Fruit fly (Drosophila melanogaster) whole organism, embryonic: ENCODE measurements around the gene sphe.
A peak's percentile ranks its signal among the peaks of the same experiment; 100 is the strongest.

Experiments used
- ATbp ChIP-seq: fragments of 200-800 bp; sonication (Bioruptor generic); optimal IDR thresholded peaks from 2 replicates; lab custom pipeline; 2017; ENCODE audit warnings: missing biosample characterization, mild to moderate bottlenecking, missing genetic modification characterization, missing genetic modification reagents
- Adf1 ChIP-seq: fragments of 200-800 bp; sonication (Bioruptor generic); IDR thresholded peaks from 2 replicates; pipeline ENCODE4 v1.3.6; 2022; ENCODE audit warnings: missing biosample characterization, missing genetic modification characterization
- Atf6 ChIP-seq: fragments of 200-800 bp; sonication (Bioruptor generic); IDR thresholded peaks from 2 replicates; pipeline ENCODE4 v1.3.6; 2022; ENCODE audit warnings: missing biosample characterization, missing genetic modification characterization
- Blimp-1 ChIP-seq: fragments of 200-800 bp; sonication (Bioruptor generic); optimal IDR thresholded peaks from 3 replicates; lab custom pipeline; 2018; ENCODE audit warnings: missing biosample characterization, missing genetic modification characterization, mild to moderate bottlenecking, moderate library complexity, missing genetic modification reagents
- CG10366 ChIP-seq: fragments of 200-800 bp; sonication (Bioruptor generic); IDR thresholded peaks from 2 replicates; pipeline ENCODE4 v1.3.6; 2022; ENCODE audit warnings: missing biosample characterization, missing genetic modification characterization
- CG10543 ChIP-seq: fragments of 200-800 bp; sonication (Bioruptor generic); optimal IDR thresholded peaks from 3 replicates; lab custom pipeline; 2017; ENCODE audit warnings: missing biosample characterization, mild to moderate bottlenecking, missing genetic modification characterization, moderate library complexity
- CG12071 ChIP-seq: fragments of 200-800 bp; sonication (Bioruptor generic); optimal IDR thresholded peaks from 3 replicates; lab custom pipeline; 2018; ENCODE audit warnings: missing biosample characterization, mild to moderate bottlenecking, missing genetic modification characterization
- CG12236 ChIP-seq: fragments of 200-800 bp; sonication (Bioruptor generic); optimal IDR thresholded peaks from 2 replicates; lab custom pipeline; 2016; ENCODE audit warnings: missing biosample characterization, missing genetic modification characterization
- CG15601 ChIP-seq: fragments of 200-800 bp; sonication (Bioruptor generic); optimal IDR thresholded peaks from 3 replicates; lab custom pipeline; 2019; ENCODE audit warnings: missing biosample characterization, mild to moderate bottlenecking, missing genetic modification characterization, moderate library complexity
- CG16815 ChIP-seq: fragments of 200-800 bp; sonication (Bioruptor generic); optimal IDR thresholded peaks from 3 replicates; lab custom pipeline; 2017; ENCODE audit warnings: missing biosample characterization, mild to moderate bottlenecking, missing genetic modification characterization
- CG17385 ChIP-seq: fragments of 200-800 bp; sonication (Bioruptor generic); optimal IDR thresholded peaks from 3 replicates; lab custom pipeline; 2018; ENCODE audit warnings: missing biosample characterization, mild to moderate bottlenecking, missing genetic modification characterization
- CG2120 ChIP-seq: fragments of 200-800 bp; sonication (Bioruptor generic); optimal IDR thresholded peaks from 3 replicates; lab custom pipeline; 2016; ENCODE audit warnings: missing biosample characterization, missing genetic modification characterization
- CG2199 ChIP-seq: fragments of 200-800 bp; sonication (Bioruptor generic); IDR thresholded peaks from 3 replicates; pipeline ENCODE4 v1.3.6; 2022; ENCODE audit warnings: missing biosample characterization, missing genetic modification characterization
- CG2202 ChIP-seq: fragments of 200-800 bp; sonication (Bioruptor generic); optimal IDR thresholded peaks from 2 replicates; lab custom pipeline; 2018; ENCODE audit warnings: missing biosample characterization, mild to moderate bottlenecking, missing genetic modification characterization
- CG2875 ChIP-seq: fragments of 200-800 bp; sonication (Bioruptor generic); optimal IDR thresholded peaks from 2 replicates; lab custom pipeline; 2017; ENCODE audit warnings: missing biosample characterization, mild to moderate bottlenecking, missing genetic modification characterization, missing genetic modification reagents
- CG31365 ChIP-seq: fragments of 200-800 bp; sonication (Bioruptor generic); optimal IDR thresholded peaks from 2 replicates; lab custom pipeline; 2018; ENCODE audit warnings: missing biosample characterization, mild to moderate bottlenecking, missing genetic modification characterization
- CG4617 ChIP-seq: fragments of 200-800 bp; sonication (Bioruptor generic); optimal IDR thresholded peaks from 3 replicates; lab custom pipeline; 2016; ENCODE audit warnings: missing biosample characterization, missing genetic modification characterization, borderline replicate concordance
- CG6791 ChIP-seq: fragments of 200-800 bp; sonication (Bioruptor generic); IDR thresholded peaks from 3 replicates; pipeline ENCODE4 v1.3.6; 2022; ENCODE audit warnings: missing biosample characterization, missing genetic modification characterization; ENCODE audit not compliant: partially characterized antibody
- CG8290 ChIP-seq, 3 experiments: fragments of 200-800 bp; sonication (Bioruptor generic); optimal IDR thresholded peaks; 2 replicates each; lab custom pipeline; 2016 to 2019; ENCODE audit warnings: missing biosample characterization in 3 of 3, missing genetic modification characterization in 3 of 3, mild to moderate bottlenecking in 2 of 3, moderate library complexity in 1 of 3
- Deaf1 ChIP-seq: fragments of 200-800 bp; optimal IDR thresholded peaks from 3 replicates; lab custom pipeline; 2019; ENCODE audit warnings: missing biosample characterization, mild to moderate bottlenecking, missing genetic modification characterization, moderate library complexity
- Dfd ChIP-seq, 2 experiments: fragments of >200 bp; optimal IDR thresholded peaks; 2 replicates each; lab custom pipeline; 2017; ENCODE audit warnings: missing biosample characterization in 2 of 2, missing genetic modification characterization in 2 of 2
- HLH54F ChIP-seq: fragments of 200-800 bp; sonication (Bioruptor generic); optimal IDR thresholded peaks from 3 replicates; lab custom pipeline; 2016; ENCODE audit warnings: missing biosample characterization, missing genetic modification characterization
- Hmr ChIP-seq: fragments of 200-800 bp; sonication (Bioruptor generic); optimal IDR thresholded peaks from 3 replicates; lab custom pipeline; 2017; ENCODE audit warnings: mild to moderate bottlenecking, missing biosample characterization, missing genetic modification reagents, missing genetic modification characterization
- Hr3 ChIP-seq: fragments of 200-800 bp; sonication (Bioruptor generic); optimal IDR thresholded peaks from 3 replicates; lab custom pipeline; 2016; ENCODE audit warnings: missing biosample characterization, missing genetic modification characterization
- Lpt ChIP-seq: fragments of >200 bp; optimal IDR thresholded peaks from 2 replicates; lab custom pipeline; 2018; ENCODE audit warnings: missing biosample characterization, missing genetic modification characterization
- Mad ChIP-seq: fragments of 200-800 bp; sonication (Bioruptor generic); optimal IDR thresholded peaks from 2 replicates; lab custom pipeline; 2016; ENCODE audit warnings: missing biosample characterization, missing genetic modification characterization
- Meics ChIP-seq: fragments of 200-800 bp; sonication (Bioruptor generic); optimal IDR thresholded peaks from 2 replicates; lab custom pipeline; 2017; ENCODE audit warnings: missing biosample characterization, mild to moderate bottlenecking, missing genetic modification characterization
- Ravus ChIP-seq: fragments of 200-800 bp; sonication (Bioruptor generic); IDR thresholded peaks from 2 replicates; pipeline ENCODE4 v1.3.6; 2022; ENCODE audit warnings: missing biosample characterization, missing genetic modification characterization
- Sin3A ChIP-seq: fragments of >200 bp; optimal IDR thresholded peaks from 2 replicates; lab custom pipeline; 2018
- Xrp1 ChIP-seq: fragments of 200-800 bp; sonication (Bioruptor generic); IDR thresholded peaks from 2 replicates; pipeline ENCODE4 v1.3.6; 2022; ENCODE audit warnings: missing biosample characterization, missing genetic modification characterization
- cato ChIP-seq: fragments of 200-800 bp; sonication (Bioruptor generic); optimal IDR thresholded peaks from 2 replicates; lab custom pipeline; 2016; ENCODE audit warnings: missing biosample characterization, missing genetic modification characterization, borderline replicate concordance
- chinmo ChIP-seq: fragments of 200-800 bp; sonication (Bioruptor generic); IDR thresholded peaks from 4 replicates; pipeline ENCODE4 v1.3.6; 2022; ENCODE audit warnings: missing biosample characterization, missing genetic modification characterization; ENCODE audit not compliant: partially characterized antibody
- chn ChIP-seq: fragments of 200-800 bp; sonication (Bioruptor generic); optimal IDR thresholded peaks from 2 replicates; lab custom pipeline; 2016; ENCODE audit warnings: missing biosample characterization, missing genetic modification characterization
- danr ChIP-seq: fragments of 200-800 bp; sonication (Bioruptor generic); IDR thresholded peaks from 2 replicates; pipeline ENCODE4 v1.3.6; 2022; ENCODE audit warnings: missing biosample characterization, missing genetic modification characterization
- exex ChIP-seq: fragments of 200-800 bp; sonication (Bioruptor generic); optimal IDR thresholded peaks from 4 replicates; lab custom pipeline; 2018; ENCODE audit warnings: missing biosample characterization, mild to moderate bottlenecking, missing genetic modification characterization, moderate library complexity
- fru ChIP-seq: fragments of >200 bp; optimal IDR thresholded peaks from 2 replicates; lab custom pipeline; 2017
- gcm ChIP-seq: fragments of 200-800 bp; sonication (Bioruptor generic); optimal IDR thresholded peaks from 2 replicates; lab custom pipeline; 2019; ENCODE audit warnings: missing biosample characterization, mild to moderate bottlenecking, missing genetic modification characterization, moderate library complexity
- gt ChIP-seq: fragments of 200-800 bp; sonication (Bioruptor generic); IDR thresholded peaks from 2 replicates; pipeline ENCODE4 v1.3.6; 2022; ENCODE audit warnings: missing biosample characterization, missing genetic modification characterization
- h ChIP-seq: fragments of >200 bp; optimal IDR thresholded peaks from 2 replicates; lab custom pipeline; 2017
- hkb ChIP-seq, 2 experiments: fragments of 200-800 bp in 1 of 2; fragments of >200 bp in 1 of 2; sonication (Bioruptor generic) in 1 of 2; IDR thresholded peaks in 1 of 2; optimal IDR thresholded peaks in 1 of 2; 2 replicates each; pipeline versions ENCODE4 v1.3.6 to Lab custom; 2017 to 2022; ENCODE audit warnings: missing biosample characterization in 1 of 2, missing genetic modification characterization in 1 of 2
- jing ChIP-seq: fragments of 200-800 bp; sonication (Bioruptor generic); optimal IDR thresholded peaks from 2 replicates; lab custom pipeline; 2018; ENCODE audit warnings: missing biosample characterization, mild to moderate bottlenecking, missing genetic modification characterization
- jumu ChIP-seq: fragments of 200-800 bp; sonication (Bioruptor generic); optimal IDR thresholded peaks from 3 replicates; lab custom pipeline; 2016; ENCODE audit warnings: missing biosample characterization, missing genetic modification characterization
- kay ChIP-seq: fragments of 200-800 bp; sonication (Bioruptor generic); optimal IDR thresholded peaks from 2 replicates; lab custom pipeline; 2016; ENCODE audit warnings: missing biosample characterization, missing genetic modification characterization
- nerfin-1 ChIP-seq: fragments of 200-800 bp; sonication (Bioruptor generic); optimal IDR thresholded peaks from 3 replicates; lab custom pipeline; 2019; ENCODE audit warnings: missing biosample characterization, mild to moderate bottlenecking, missing genetic modification characterization, moderate library complexity
- oc ChIP-seq: fragments of 200-800 bp; sonication (Bioruptor generic); optimal IDR thresholded peaks from 2 replicates; lab custom pipeline; 2018; ENCODE audit warnings: missing biosample characterization, mild to moderate bottlenecking, missing genetic modification characterization, moderate library complexity
- org-1 ChIP-seq: fragments of 200-800 bp; sonication (Bioruptor generic); optimal IDR thresholded peaks from 2 replicates; lab custom pipeline; 2017; ENCODE audit warnings: missing biosample characterization, missing genetic modification characterization
- pan ChIP-seq, 4 experiments: fragments of >200 bp in 3 of 4; fragments of 200-800 bp in 1 of 4; sonication (Bioruptor generic) in 1 of 4; optimal IDR thresholded peaks in 3 of 4; IDR thresholded peaks in 1 of 4; 2 replicates each; pipeline versions ENCODE4 v1.3.6 to Lab custom; 2017 to 2022; ENCODE audit warnings: missing biosample characterization in 2 of 4, missing genetic modification characterization in 2 of 4, mixed read lengths in 1 of 4
- phol ChIP-seq: fragments of 200-800 bp; sonication (Bioruptor generic); optimal IDR thresholded peaks from 3 replicates; lab custom pipeline; 2018; ENCODE audit warnings: missing biosample characterization, mild to moderate bottlenecking, missing genetic modification characterization, moderate library complexity
- sob ChIP-seq: fragments of 200-800 bp; sonication (Bioruptor generic); IDR thresholded peaks from 2 replicates; pipeline ENCODE4 v1.3.6; 2022; ENCODE audit warnings: missing biosample characterization, missing genetic modification characterization
- unpg ChIP-seq: fragments of 200-800 bp; sonication (Bioruptor generic); optimal IDR thresholded peaks from 3 replicates; lab custom pipeline; 2018; ENCODE audit warnings: missing biosample characterization, mild to moderate bottlenecking, missing genetic modification characterization, moderate library complexity
- wdn ChIP-seq: fragments of 200-800 bp; sonication (Bioruptor generic); IDR thresholded peaks from 2 replicates; pipeline ENCODE4 v1.3.6; 2022; ENCODE audit warnings: missing biosample characterization, missing genetic modification characterization

Gene sphe

dm6 chrX:16690499-16690898 lies 11.3 kb downstream of the sphe start (continued):
- TF ChIP-seq ATbp (GFP tag; lab: Kevin White, UChicago) (no peak), hkb (optimal IDR thresholded peaks at IDR 0.05; lab: Kevin White, UChicago) (no peak), hkb (GFP tag; IDR thresholded peaks at IDR 0.05; lab: Robert Waterston, UW) (0 out of 2 replicates have a peak, but pooled peaks have one; percentile 9), HLH54F (GFP tag; lab: Kevin White, UChicago) (no peak), Lpt (no peak), gt (GFP tag; lab: Robert Waterston, UW) (no peak), CG12236 (no peak), Sin3A (lab: Kevin White, UChicago) (no peak), CG2199 (no peak), fru (lab: Kevin White, UChicago) (no peak), CG16815 (no peak), jing (GFP tag; lab: Kevin White, UChicago) (no peak), Ravus (no peak), Hr3 (no peak), phol (tag; lab: Kevin White, UChicago) (peak; percentile 35), cato (GFP tag; lab: Kevin White, UChicago) (no peak), CG2875 (GFP tag; lab: Kevin White, UChicago) (no peak), Mad (no peak), exex (tag; lab: Kevin White, UChicago) (no peak), org-1 (GFP tag; lab: Kevin White, UChicago) (no peak), CG12071 (GFP tag; lab: Kevin White, UChicago) (no peak), Blimp-1 (peak; percentile 28), CG4617 (GFP tag; lab: Kevin White, UChicago) (no peak), pan (optimal IDR thresholded peaks at IDR 0.05; lab: Kevin White, UChicago) (no peak), pan (GFP tag; optimal IDR thresholded peaks at IDR 0.05 in 1 of 2, IDR thresholded peaks at IDR 0.05 in 1 of 2) (peak in 1 of 2 experiments; percentile 21), wdn (GFP tag; lab: Robert Waterston, UW) (no peak), Deaf1 (no peak), oc (no peak), CG17385 (GFP tag; lab: Kevin White, UChicago) (no peak), chinmo (GFP tag; lab: Robert Waterston, UW) (no peak), gcm (GFP tag; lab: Kevin White, UChicago) (no peak), h (lab: Kevin White, UChicago) (no peak), Meics (GFP tag; lab: Kevin White, UChicago) (no peak), CG6791 (GFP tag; lab: Robert Waterston, UW) (no peak), chn (no peak), unpg (GFP tag; lab: Kevin White, UChicago) (peak; percentile 47), CG15601 (tag; lab: Kevin White, UChicago) (no peak), Xrp1 (peak; percentile 43; the same call in 1 of the 2 replicates), Adf1 (GFP tag; lab: Robert Waterston, UW) (no peak), CG31365 (tag; lab: Kevin White, UChicago) (no peak), danr (GFP tag; lab: Robert Waterston, UW) (no peak), CG10543 (GFP tag; lab: Kevin White, UChicago) (peak; percentile 21), Dfd (GFP tag; optimal IDR thresholded peaks at IDR 0.05; lab: Kevin White, UChicago) (no peak), nerfin-1 (tag; lab: Kevin White, UChicago) (peak; percentile 11), CG2202 (tag; lab: Kevin White, UChicago) (no peak), CG10366 (GFP tag; lab: Robert Waterston, UW) (peak; percentile 42), kay (GFP tag; lab: Kevin White, UChicago) (no peak), sob (GFP tag; lab: Robert Waterston, UW) (no peak), Hmr (GFP tag; lab: Kevin White, UChicago) (no peak), Atf6 (GFP tag; lab: Robert Waterston, UW) (no peak), CG2120 (GFP tag; lab: Kevin White, UChicago) (no peak), CG8290 (GFP tag; optimal IDR thresholded peaks at IDR 0.05; lab: Kevin White, UChicago) (no peak), CG8290 (tag; optimal IDR thresholded peaks at IDR 0.05; lab: Kevin White, UChicago) (no peak), jumu (GFP tag; lab: Kevin White, UChicago) (no peak)
